Worm (Caenorhabditis elegans) whole organism, L3 larva: ENCODE results near the gene B0252.3.

Experiments used
- ceh-82 ChIP-seq: fragments of 150-350 bp; optimal IDR thresholded peaks from 2 replicates; lab custom pipeline; 2014; ENCODE audit warnings: missing biosample characterization, missing genetic modification characterization
- mdl-1 ChIP-seq: fragments of 150-350 bp; optimal IDR thresholded peaks from 2 replicates; lab custom pipeline; 2014; ENCODE audit warnings: missing biosample characterization, missing genetic modification characterization
- nhr-77 ChIP-seq: fragments of 150-350 bp; optimal IDR thresholded peaks from 2 replicates; lab custom pipeline; 2014; ENCODE audit warnings: missing biosample characterization, missing genetic modification characterization
- snpc-4 ChIP-seq: fragments of 150-350 bp; optimal IDR thresholded peaks from 2 replicates; lab custom pipeline; 2014; ENCODE audit warnings: missing biosample characterization, missing genetic modification characterization

DNA sequence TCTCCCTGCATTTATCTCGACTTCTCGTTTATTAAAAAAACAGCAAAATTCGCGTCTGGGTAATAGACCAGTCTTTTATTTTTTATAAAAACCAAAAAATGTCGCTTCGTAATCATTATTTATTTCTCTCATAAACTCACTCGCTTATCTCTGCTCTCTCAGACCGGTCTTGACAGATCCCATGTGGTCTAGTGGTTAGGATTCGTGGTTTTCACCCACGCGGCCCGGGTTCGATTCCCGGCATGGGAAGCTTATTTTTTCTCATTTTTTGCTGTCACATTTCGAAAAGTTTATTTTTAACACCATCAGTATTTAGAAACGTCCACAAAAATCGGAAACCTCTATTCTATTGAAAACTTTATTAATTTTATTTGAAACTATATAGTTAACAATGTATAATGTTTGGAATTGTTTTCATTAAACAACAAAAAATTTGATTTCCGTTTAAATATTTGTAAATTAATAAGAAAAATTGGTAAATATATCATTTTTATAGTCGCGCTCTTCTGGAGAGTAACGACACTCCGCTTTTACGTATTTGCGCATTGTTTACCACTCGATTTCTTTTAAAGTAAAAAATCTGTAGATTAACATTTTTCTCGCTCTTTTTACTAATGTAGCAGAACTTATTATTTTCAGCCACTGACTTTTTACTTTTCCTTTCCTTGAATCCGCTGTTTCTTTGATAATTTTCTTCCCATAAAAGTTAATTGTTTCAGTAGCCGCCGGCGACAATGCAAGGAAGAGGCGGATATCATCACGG, 9.4 kb downstream of the B0252.3 start, which contains the start of gene hrpl-1:
- no peak for TF ChIP-seq mdl-1
- TF ChIP-seq nhr-77 (tag; lab: Kevin White, UChicago): no peak
- no peak for TF ChIP-seq snpc-4
- no peak for TF ChIP-seq ceh-82
